Worm (Caenorhabditis elegans): ENCODE results near the gene T27D12.6.

DNA sequence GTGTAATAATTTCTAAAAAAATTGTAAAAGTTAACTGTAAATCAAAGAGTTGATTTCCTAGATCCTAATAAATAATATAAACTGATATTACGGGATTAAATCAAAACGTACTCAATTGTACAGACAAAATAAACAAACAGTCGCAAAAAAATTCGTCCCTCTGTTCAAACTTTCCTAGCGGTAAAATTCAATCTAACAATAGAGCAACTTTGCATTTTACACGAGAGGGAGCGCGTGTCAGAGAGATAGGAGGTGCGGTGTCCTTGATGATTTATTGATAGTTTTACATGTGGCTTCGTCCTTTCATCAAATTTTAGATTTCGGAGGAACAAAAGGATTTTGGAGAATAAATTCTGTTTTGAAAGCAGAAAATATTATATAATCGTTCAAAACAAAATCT lies 4.7 kb upstream of the T27D12.6 start:
- TF ChIP-seq flt-1 (GFP tag; IDR thresholded peaks at IDR 0.05): no peak
- TF ChIP-seq klf-2 (GFP tag; conservative IDR thresholded peaks at IDR 0.05): no peak
- no peak for TF ChIP-seq tab-1 (GFP tag; IDR thresholded peaks at IDR 0.05)
- TF ChIP-seq T22C8.4 (GFP tag; IDR thresholded peaks at IDR 0.05): no peak
- TF ChIP-seq ztf-29 (GFP tag; IDR thresholded peaks at IDR 0.05): no peak
- TF ChIP-seq cog-1 (tag; optimal IDR thresholded peaks at IDR 0.05): no peak
- TF ChIP-seq med-1 (GFP tag; optimal IDR thresholded peaks at IDR 0.05; ENCODE audit: insufficient read depth): no peak
- no peak for TF ChIP-seq ref-1 (GFP tag; conservative IDR thresholded peaks at IDR 0.05)

Measured in whole organism, midembryonic.